Fruit fly (Drosophila melanogaster) whole organism, embryonic: ENCODE data around the gene Nup358.
A peak's percentile ranks its signal among the peaks of the same experiment; 100 is the strongest.

Experiments
- Bgb ChIP-seq: fragments of 200-800 bp; sonication (Bioruptor generic); IDR thresholded peaks from 2 replicates; pipeline ENCODE4 v1.3.6; 2022; ENCODE audit warnings: missing biosample characterization, missing genetic modification characterization; ENCODE audit not compliant: partially characterized antibody
- C15 ChIP-seq: fragments of 200-800 bp; sonication (Bioruptor generic); IDR thresholded peaks from 3 replicates; pipeline ENCODE4 v1.3.6; 2022; ENCODE audit warnings: missing biosample characterization, missing genetic modification characterization
- CG10274 ChIP-seq: fragments of 200-800 bp; sonication (Bioruptor generic); optimal IDR thresholded peaks from 3 replicates; lab custom pipeline; 2017; ENCODE audit warnings: missing biosample characterization, mild to moderate bottlenecking, missing genetic modification characterization
- CG10321 ChIP-seq: fragments of 200-800 bp; sonication (Bioruptor generic); IDR thresholded peaks from 2 replicates; pipeline ENCODE4 v1.3.6; 2022; ENCODE audit warnings: missing biosample characterization, missing genetic modification characterization
- CG12391 ChIP-seq: fragments of 200-800 bp; sonication (Bioruptor generic); optimal IDR thresholded peaks from 3 replicates; lab custom pipeline; 2018; ENCODE audit warnings: missing biosample characterization, mild to moderate bottlenecking, missing genetic modification characterization, moderate library complexity
- CG12659 ChIP-seq: fragments of 200-800 bp; sonication (Bioruptor generic); optimal IDR thresholded peaks from 3 replicates; lab custom pipeline; 2017; ENCODE audit warnings: mild to moderate bottlenecking, missing biosample characterization, missing genetic modification reagents, missing genetic modification characterization
- CG15011 ChIP-seq: fragments of 200-800 bp; sonication (Bioruptor generic); optimal IDR thresholded peaks from 3 replicates; lab custom pipeline; 2018; ENCODE audit warnings: missing biosample characterization, mild to moderate bottlenecking, missing genetic modification characterization
- CG17385 ChIP-seq: fragments of 200-800 bp; sonication (Bioruptor generic); optimal IDR thresholded peaks from 3 replicates; lab custom pipeline; 2018; ENCODE audit warnings: missing biosample characterization, mild to moderate bottlenecking, missing genetic modification characterization
- CG1792 ChIP-seq: fragments of 200-800 bp; sonication (Bioruptor generic); optimal IDR thresholded peaks from 2 replicates; lab custom pipeline; 2016; ENCODE audit warnings: missing biosample characterization, missing genetic modification characterization
- CG2120 ChIP-seq: fragments of 200-800 bp; sonication (Bioruptor generic); optimal IDR thresholded peaks from 3 replicates; lab custom pipeline; 2016; ENCODE audit warnings: missing biosample characterization, missing genetic modification characterization
- CG2129 ChIP-seq: fragments of 200-800 bp; sonication (Bioruptor generic); IDR thresholded peaks from 2 replicates; pipeline ENCODE4 v1.3.6; 2022; ENCODE audit warnings: missing biosample characterization, missing genetic modification characterization; ENCODE audit not compliant: partially characterized antibody
- CG31441 ChIP-seq: fragments of 200-800 bp; sonication (Bioruptor generic); IDR thresholded peaks from 2 replicates; pipeline ENCODE4 v1.3.6; 2022; ENCODE audit warnings: missing biosample characterization, missing genetic modification characterization
- CG34376 ChIP-seq: fragments of 200-800 bp; sonication (Bioruptor generic); optimal IDR thresholded peaks from 2 replicates; lab custom pipeline; 2018; ENCODE audit warnings: missing biosample characterization, mild to moderate bottlenecking, missing genetic modification characterization
- CG4328 ChIP-seq: fragments of 200-800 bp; sonication (Bioruptor generic); optimal IDR thresholded peaks from 3 replicates; lab custom pipeline; 2017; ENCODE audit warnings: missing biosample characterization, missing genetic modification reagents, missing genetic modification characterization
- CG5245 ChIP-seq: fragments of 200-800 bp; sonication (Bioruptor generic); optimal IDR thresholded peaks from 3 replicates; lab custom pipeline; 2016; ENCODE audit warnings: missing biosample characterization, missing genetic modification characterization
- CG5953 ChIP-seq: fragments of 200-800 bp; sonication (Bioruptor generic); IDR thresholded peaks from 2 replicates; pipeline ENCODE4 v1.3.6; 2022; ENCODE audit warnings: missing biosample characterization, missing genetic modification characterization
- CG6654 ChIP-seq: fragments of 200-800 bp; sonication (Bioruptor generic); optimal IDR thresholded peaks from 2 replicates; lab custom pipeline; 2017; ENCODE audit warnings: missing biosample characterization, mild to moderate bottlenecking, missing genetic modification characterization
- CG7271 ChIP-seq: fragments of 200-800 bp; sonication (Bioruptor generic); optimal IDR thresholded peaks from 2 replicates; lab custom pipeline; 2018; ENCODE audit warnings: missing biosample characterization, mild to moderate bottlenecking, missing genetic modification characterization, moderate library complexity
- CG7372 ChIP-seq: fragments of 200-800 bp; sonication (Bioruptor generic); IDR thresholded peaks from 2 replicates; pipeline ENCODE4 v1.3.6; 2022; ENCODE audit warnings: missing biosample characterization, missing genetic modification characterization
- CG8924 ChIP-seq: fragments of 200-800 bp; optimal IDR thresholded peaks from 3 replicates; lab custom pipeline; 2019; ENCODE audit warnings: missing biosample characterization, mild to moderate bottlenecking, missing genetic modification characterization, moderate library complexity
- D19B ChIP-seq: fragments of 200-800 bp; sonication (Bioruptor generic); optimal IDR thresholded peaks from 2 replicates; lab custom pipeline; 2017; ENCODE audit warnings: missing biosample characterization, mild to moderate bottlenecking, missing genetic modification characterization
- Dbx ChIP-seq: fragments of 200-800 bp; sonication (Bioruptor generic); IDR thresholded peaks from 3 replicates; pipeline ENCODE4 v1.3.6; 2022; ENCODE audit warnings: missing biosample characterization, missing genetic modification characterization
- Dp ChIP-seq: fragments of 200-800 bp; sonication (Bioruptor generic); optimal IDR thresholded peaks from 2 replicates; lab custom pipeline; 2018; ENCODE audit warnings: missing biosample characterization, mild to moderate bottlenecking, missing genetic modification characterization, moderate library complexity
- H15 ChIP-seq: fragments of 200-800 bp; sonication (Bioruptor generic); IDR thresholded peaks from 3 replicates; pipeline ENCODE4 v1.3.6; 2022; ENCODE audit warnings: missing biosample characterization, missing genetic modification characterization
- HLHmδ ChIP-seq: fragments of 200-800 bp; sonication (Bioruptor generic); optimal IDR thresholded peaks from 2 replicates; lab custom pipeline; 2018; ENCODE audit warnings: missing biosample characterization, mild to moderate bottlenecking, missing genetic modification characterization, moderate library complexity
- Hand ChIP-seq: fragments of 200-800 bp; sonication (Bioruptor generic); optimal IDR thresholded peaks from 2 replicates; lab custom pipeline; 2017; ENCODE audit warnings: mild to moderate bottlenecking, missing biosample characterization, missing genetic modification reagents, missing genetic modification characterization
- MESR4 ChIP-seq: fragments of 200-800 bp; sonication (Bioruptor generic); optimal IDR thresholded peaks from 2 replicates; lab custom pipeline; 2018; ENCODE audit warnings: missing biosample characterization, mild to moderate bottlenecking, missing genetic modification characterization, moderate library complexity
- NFAT ChIP-seq: fragments of 200-800 bp; sonication (Bioruptor generic); IDR thresholded peaks from 2 replicates; pipeline ENCODE4 v1.3.6; 2022; ENCODE audit warnings: missing biosample characterization, missing genetic modification characterization
- Ptx1 ChIP-seq: fragments of 200-800 bp; sonication (Bioruptor generic); IDR thresholded peaks from 2 replicates; pipeline ENCODE4 v1.3.6; 2022; ENCODE audit warnings: missing biosample characterization, missing genetic modification characterization
- Ravus ChIP-seq: fragments of 200-800 bp; sonication (Bioruptor generic); IDR thresholded peaks from 2 replicates; pipeline ENCODE4 v1.3.6; 2022; ENCODE audit warnings: missing biosample characterization, missing genetic modification characterization
- Rx ChIP-seq: fragments of 200-800 bp; sonication (Bioruptor generic); IDR thresholded peaks from 2 replicates; pipeline ENCODE4 v1.3.6; 2022; ENCODE audit warnings: missing biosample characterization, missing genetic modification characterization
- Spps ChIP-seq: fragments of 200-800 bp; sonication (Bioruptor generic); optimal IDR thresholded peaks from 2 replicates; lab custom pipeline; 2018; ENCODE audit warnings: missing biosample characterization, mild to moderate bottlenecking, missing genetic modification characterization
- ato ChIP-seq: fragments of 200-800 bp; sonication (Bioruptor generic); IDR thresholded peaks from 2 replicates; pipeline ENCODE4 v1.3.6; 2022; ENCODE audit warnings: missing biosample characterization, missing genetic modification characterization; ENCODE audit not compliant: partially characterized antibody
- chinmo ChIP-seq: fragments of 200-800 bp; sonication (Bioruptor generic); IDR thresholded peaks from 4 replicates; pipeline ENCODE4 v1.3.6; 2022; ENCODE audit warnings: missing biosample characterization, missing genetic modification characterization; ENCODE audit not compliant: partially characterized antibody
- crol ChIP-seq: fragments of 200-800 bp; sonication (Bioruptor generic); IDR thresholded peaks from 2 replicates; pipeline ENCODE4 v1.3.6; 2022; ENCODE audit warnings: missing biosample characterization, missing genetic modification characterization
- dmrt99B ChIP-seq: fragments of 200-800 bp; sonication (Bioruptor generic); optimal IDR thresholded peaks from 2 replicates; lab custom pipeline; 2018; ENCODE audit warnings: missing biosample characterization, mild to moderate bottlenecking, missing genetic modification characterization, moderate library complexity
- eve ChIP-seq, 2 experiments: fragments of >200 bp; optimal IDR thresholded peaks; 2 replicates each; lab custom pipeline; 2017; ENCODE audit warnings: missing biosample characterization in 2 of 2, missing genetic modification characterization in 2 of 2
- gcm ChIP-seq: fragments of 200-800 bp; sonication (Bioruptor generic); optimal IDR thresholded peaks from 2 replicates; lab custom pipeline; 2019; ENCODE audit warnings: missing biosample characterization, mild to moderate bottlenecking, missing genetic modification characterization, moderate library complexity
- grn ChIP-seq: fragments of 200-800 bp; sonication (Bioruptor generic); optimal IDR thresholded peaks from 3 replicates; lab custom pipeline; 2017; ENCODE audit warnings: missing biosample characterization, missing genetic modification characterization
- klu ChIP-seq: fragments of 200-800 bp; sonication (Bioruptor generic); IDR thresholded peaks from 2 replicates; pipeline ENCODE4 v1.3.6; 2022; ENCODE audit warnings: missing biosample characterization, missing genetic modification characterization
- nmo ChIP-seq: fragments of 200-800 bp; sonication (Bioruptor generic); optimal IDR thresholded peaks from 2 replicates; lab custom pipeline; 2018; ENCODE audit warnings: missing biosample characterization, mild to moderate bottlenecking, missing genetic modification characterization, moderate library complexity
- oc ChIP-seq: fragments of 200-800 bp; sonication (Bioruptor generic); optimal IDR thresholded peaks from 2 replicates; lab custom pipeline; 2018; ENCODE audit warnings: missing biosample characterization, mild to moderate bottlenecking, missing genetic modification characterization, moderate library complexity
- pnt ChIP-seq: fragments of 200-800 bp; sonication (Bioruptor generic); optimal IDR thresholded peaks from 3 replicates; lab custom pipeline; 2016; ENCODE audit warnings: missing biosample characterization, missing genetic modification characterization
- repo ChIP-seq: fragments of 200-800 bp; sonication (Bioruptor generic); optimal IDR thresholded peaks from 2 replicates; lab custom pipeline; 2016; ENCODE audit warnings: missing biosample characterization, missing genetic modification characterization
- salm ChIP-seq: fragments of 200-800 bp; sonication (Bioruptor generic); optimal IDR thresholded peaks from 2 replicates; lab custom pipeline; 2018; ENCODE audit warnings: missing biosample characterization, mild to moderate bottlenecking, missing genetic modification characterization
- sima ChIP-seq: fragments of 200-800 bp; sonication (Bioruptor generic); optimal IDR thresholded peaks from 2 replicates; lab custom pipeline; 2016; ENCODE audit warnings: missing biosample characterization, missing genetic modification characterization
- wek ChIP-seq: fragments of 200-800 bp; sonication (Bioruptor generic); optimal IDR thresholded peaks from 3 replicates; lab custom pipeline; 2018; ENCODE audit warnings: missing biosample characterization, mild to moderate bottlenecking, missing genetic modification characterization, moderate library complexity
- zf30C ChIP-seq: fragments of 200-800 bp; sonication (Bioruptor generic); optimal IDR thresholded peaks from 3 replicates; lab custom pipeline; 2018; ENCODE audit warnings: missing biosample characterization, mild to moderate bottlenecking, missing genetic modification characterization

Gene Nup358

dm6 chr3R:25249145-25250141 lies at the start of gene Nup358 (continued):
- TF ChIP-seq CG2129 (GFP tag; lab: Robert Waterston, UW), result peak; percentile 96
- TF ChIP-seq oc (tag; lab: Kevin White, UChicago), result no peak
- no peak for TF ChIP-seq H15 (GFP tag; lab: Robert Waterston, UW)
- TF ChIP-seq MESR4, result peak; percentile 24
- no peak for TF ChIP-seq CG5245 (GFP tag; lab: Kevin White, UChicago)
- no peak for TF ChIP-seq dmrt99B (tag; lab: Kevin White, UChicago)
- TF ChIP-seq CG2120 (GFP tag; lab: Kevin White, UChicago), result no peak
- TF ChIP-seq CG10274 (GFP tag; lab: Kevin White, UChicago), result no peak
- TF ChIP-seq CG6654, result no peak
- TF ChIP-seq wek, result no peak
- TF ChIP-seq Dp (GFP tag; lab: Kevin White, UChicago), result peak; percentile 51
- peak; percentile 71 for TF ChIP-seq CG17385
- TF ChIP-seq CG7372 (GFP tag; lab: Robert Waterston, UW), result no peak
- TF ChIP-seq ato (GFP tag; lab: Robert Waterston, UW), result peak; percentile 99
- TF ChIP-seq CG10321 (GFP tag; lab: Robert Waterston, UW), result no peak
- 0 out of 2 replicates have a peak, but pooled peaks have one; percentile 31 for TF ChIP-seq NFAT (GFP tag; lab: Robert Waterston, UW)
- TF ChIP-seq CG8924 (tag; lab: Kevin White, UChicago), result peak; percentile 32
- peak; percentile 54; the same call in 1 of the 3 replicates for TF ChIP-seq Dbx
- no peak for TF ChIP-seq CG7271 (tag; lab: Kevin White, UChicago)
- TF ChIP-seq gcm (GFP tag; lab: Kevin White, UChicago), result no peak
- no peak for TF ChIP-seq eve (GFP tag; optimal IDR thresholded peaks at IDR 0.05; lab: Kevin White, UChicago)
- TF ChIP-seq Ravus, result no peak
- no peak for TF ChIP-seq klu (GFP tag; lab: Robert Waterston, UW)
- peak; percentile 98 for TF ChIP-seq chinmo (GFP tag; lab: Robert Waterston, UW)
- no peak for TF ChIP-seq salm (tag; lab: Kevin White, UChicago)
- TF ChIP-seq Rx (GFP tag; lab: Robert Waterston, UW), result no peak
- peak; percentile 55 for TF ChIP-seq nmo (GFP tag; lab: Kevin White, UChicago)
- no peak for TF ChIP-seq C15 (GFP tag; lab: Robert Waterston, UW)
- TF ChIP-seq Ptx1 (GFP tag; lab: Robert Waterston, UW), result no peak
- TF ChIP-seq CG12391 (tag; lab: Kevin White, UChicago), result peak; percentile 55
- no peak for TF ChIP-seq CG5953 (GFP tag; lab: Robert Waterston, UW)
- TF ChIP-seq Spps, result no peak
- TF ChIP-seq pnt (GFP tag; lab: Kevin White, UChicago), result no peak
- no peak for TF ChIP-seq HLHmδ (GFP tag; lab: Kevin White, UChicago)
- peak; percentile 30 for TF ChIP-seq CG34376 (GFP tag; lab: Kevin White, UChicago)
- no peak for TF ChIP-seq D19B (GFP tag; lab: Kevin White, UChicago)
- TF ChIP-seq CG31441 (GFP tag; lab: Robert Waterston, UW), result no peak
- no peak for TF ChIP-seq zf30C (GFP tag; lab: Kevin White, UChicago)
- no peak for TF ChIP-seq sima
- TF ChIP-seq Hand, result no peak
- no peak for TF ChIP-seq repo (GFP tag; lab: Kevin White, UChicago)
- peak; percentile 99 for TF ChIP-seq Bgb (GFP tag; lab: Robert Waterston, UW)
- TF ChIP-seq CG15011 (GFP tag; lab: Kevin White, UChicago), result no peak
- TF ChIP-seq crol (GFP tag; lab: Robert Waterston, UW), result no peak
- no peak for TF ChIP-seq CG4328 (GFP tag; lab: Kevin White, UChicago)
- TF ChIP-seq CG1792 (GFP tag; lab: Kevin White, UChicago), result no peak
- no peak for TF ChIP-seq grn (GFP tag; lab: Kevin White, UChicago)
- TF ChIP-seq CG12659 (GFP tag; lab: Kevin White, UChicago), result peak; percentile 46
